Fruit fly (Drosophila melanogaster) whole organism: ENCODE measurements around the gene Cyp4c3.

Experiments used
- CG8478 ChIP-seq: fragments of >200 bp; optimal IDR thresholded peaks from 2 replicates; lab custom pipeline; 2018; ENCODE audit warnings: inconsistent platforms
- Dll ChIP-seq: fragments of >200 bp; optimal IDR thresholded peaks from 2 replicates; lab custom pipeline; 2017
- EcR ChIP-seq, 2 experiments: fragments of >200 bp; optimal IDR thresholded peaks; 2 replicates each; lab custom pipeline; 2017; ENCODE audit warnings: missing biosample characterization in 2 of 2, missing genetic modification characterization in 2 of 2, missing genetic modification reagents in 2 of 2
- pan ChIP-seq: fragments of >200 bp; optimal IDR thresholded peaks from 2 replicates; lab custom pipeline; 2017
- psq ChIP-seq: fragments of >200 bp; optimal IDR thresholded peaks from 2 replicates; lab custom pipeline; 2017
- usp ChIP-seq: fragments of >200 bp; optimal IDR thresholded peaks from 2 replicates; lab custom pipeline; 2017; ENCODE audit warnings: missing biosample characterization, missing genetic modification characterization, mixed read lengths

Cyp4c3 gene

DNA sequence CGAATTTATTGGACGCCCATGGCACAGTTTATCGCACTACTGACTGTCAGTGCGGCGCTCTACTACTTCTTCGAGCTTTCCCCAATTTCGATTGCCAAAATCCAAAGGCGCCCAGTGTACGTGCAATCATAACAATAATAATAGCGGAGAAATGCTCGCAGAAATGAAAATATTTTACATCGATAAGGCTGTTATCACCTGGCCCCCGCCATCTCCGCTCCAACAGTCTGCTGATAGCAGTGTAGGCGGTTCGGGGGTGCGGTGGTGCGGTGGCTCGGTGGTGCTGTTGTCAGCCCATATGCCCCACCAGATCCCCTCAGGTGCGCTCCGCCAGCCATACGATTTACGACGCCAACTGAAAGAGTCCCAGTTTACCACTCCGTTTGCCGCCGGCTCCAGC lies 21.4 kb downstream of the Cyp4c3 start:
- TF ChIP-seq EcR (GFP tag; optimal IDR thresholded peaks at IDR 0.05; lab: Kevin White, UChicago): no peak
- TF ChIP-seq usp (GFP tag; lab: Kevin White, UChicago): no peak
- TF ChIP-seq CG8478 (lab: Kevin White, UChicago): no peak
- no peak for TF ChIP-seq Dll
- no peak for TF ChIP-seq psq (lab: Kevin White, UChicago)
- no peak for TF ChIP-seq pan (lab: Kevin White, UChicago)

DNA sequence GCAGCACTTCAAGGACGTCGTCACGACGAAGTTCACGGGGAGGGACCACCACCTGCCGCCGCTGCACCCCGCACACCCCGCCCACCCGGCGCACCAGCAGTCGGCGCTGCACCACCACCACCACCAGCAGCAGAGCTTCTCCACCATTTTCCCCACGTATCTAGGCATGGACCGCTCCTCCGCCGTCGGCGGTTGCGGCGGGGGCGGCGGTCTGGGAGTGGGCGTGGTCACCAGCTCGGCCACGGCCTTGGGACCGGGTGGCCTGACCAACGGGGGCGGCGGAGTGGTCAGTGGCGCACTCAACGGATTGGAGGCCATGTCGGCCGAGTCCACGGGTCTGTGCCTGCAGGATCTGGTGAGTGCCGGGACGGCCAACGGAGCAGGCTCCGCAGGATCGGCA lies 22.2 kb downstream of the Cyp4c3 start:
- no peak for TF ChIP-seq CG8478 (lab: Kevin White, UChicago)
- TF ChIP-seq Dll: no peak
- no peak for TF ChIP-seq pan (lab: Kevin White, UChicago)
- TF ChIP-seq EcR (GFP tag; optimal IDR thresholded peaks at IDR 0.05; lab: Kevin White, UChicago): no peak
- no peak for TF ChIP-seq psq (lab: Kevin White, UChicago)
- TF ChIP-seq usp (GFP tag; lab: Kevin White, UChicago): no peak

DNA sequence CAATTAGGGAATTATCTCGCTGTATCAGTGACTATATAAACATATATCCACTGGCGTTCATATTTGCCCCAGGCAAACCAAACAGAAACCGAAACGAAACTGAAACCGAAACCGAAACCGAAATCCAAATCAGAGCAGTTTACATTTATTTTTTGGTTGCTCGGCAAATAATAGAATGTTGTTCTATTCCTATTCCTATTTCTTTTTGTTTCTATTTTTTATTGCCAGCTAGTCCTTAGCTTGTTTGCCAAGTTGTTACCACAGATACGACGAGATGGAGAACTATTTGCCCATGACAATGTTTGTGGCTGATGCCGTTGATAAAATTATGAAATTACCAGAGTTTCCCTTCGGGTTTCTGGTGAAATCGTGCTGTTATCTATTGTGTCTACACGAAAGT lies 25.0 kb downstream of the Cyp4c3 start:
- TF ChIP-seq CG8478 (lab: Kevin White, UChicago): no peak
- no peak for TF ChIP-seq pan (lab: Kevin White, UChicago)
- TF ChIP-seq psq (lab: Kevin White, UChicago): no peak
- no peak for TF ChIP-seq usp (GFP tag; lab: Kevin White, UChicago)
- TF ChIP-seq EcR (GFP tag; optimal IDR thresholded peaks at IDR 0.05; lab: Kevin White, UChicago): no peak
- no peak for TF ChIP-seq Dll

DNA sequence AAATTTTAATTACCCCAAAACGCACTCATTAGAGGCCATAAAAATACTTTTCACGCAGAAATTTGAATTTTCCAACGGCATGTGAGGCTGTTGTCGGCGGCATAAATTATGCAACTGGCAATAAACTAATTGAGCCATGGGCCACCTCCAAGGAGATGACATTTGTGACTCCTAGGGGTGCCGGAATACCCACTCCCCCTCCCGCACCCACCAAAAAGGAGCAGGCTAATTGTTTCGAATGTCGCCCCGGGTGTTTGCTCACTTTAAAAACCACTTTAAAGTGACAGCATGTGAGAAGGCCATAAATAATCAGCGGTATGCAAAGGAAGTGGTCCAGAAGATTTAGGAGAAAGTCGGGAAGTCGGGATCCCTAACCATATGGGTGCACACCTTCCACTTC lies 28.6 kb downstream of the Cyp4c3 start:
- TF ChIP-seq Dll (no peak), EcR (GFP tag; optimal IDR thresholded peaks at IDR 0.05; lab: Kevin White, UChicago) (no peak), usp (GFP tag; lab: Kevin White, UChicago) (no peak), pan (lab: Kevin White, UChicago) (no peak), psq (lab: Kevin White, UChicago) (no peak), CG8478 (lab: Kevin White, UChicago) (no peak)

DNA sequence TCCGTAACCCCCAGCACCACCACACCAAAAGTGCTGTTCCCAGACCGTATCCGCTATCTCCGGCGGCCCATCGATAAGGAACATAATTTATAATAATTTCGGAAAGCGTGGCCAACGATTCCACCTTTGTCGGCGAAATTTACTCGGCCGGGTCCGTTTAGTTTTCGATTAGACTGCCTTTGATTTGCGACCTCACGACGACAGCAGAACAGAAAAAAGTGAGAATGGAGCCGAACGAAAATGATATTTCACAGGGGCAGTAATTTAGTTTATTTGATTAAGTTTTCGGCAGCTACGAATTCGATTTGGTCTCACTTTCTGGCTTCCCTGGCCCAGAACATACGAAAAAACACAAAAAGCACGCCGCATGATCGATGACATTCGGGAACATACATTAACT lies 29.7 kb downstream of the Cyp4c3 start:
- TF ChIP-seq pan (lab: Kevin White, UChicago) (no peak), Dll (no peak), psq (lab: Kevin White, UChicago) (no peak), usp (GFP tag; lab: Kevin White, UChicago) (no peak), EcR (GFP tag; optimal IDR thresholded peaks at IDR 0.05; lab: Kevin White, UChicago) (no peak), CG8478 (lab: Kevin White, UChicago) (no peak)

DNA sequence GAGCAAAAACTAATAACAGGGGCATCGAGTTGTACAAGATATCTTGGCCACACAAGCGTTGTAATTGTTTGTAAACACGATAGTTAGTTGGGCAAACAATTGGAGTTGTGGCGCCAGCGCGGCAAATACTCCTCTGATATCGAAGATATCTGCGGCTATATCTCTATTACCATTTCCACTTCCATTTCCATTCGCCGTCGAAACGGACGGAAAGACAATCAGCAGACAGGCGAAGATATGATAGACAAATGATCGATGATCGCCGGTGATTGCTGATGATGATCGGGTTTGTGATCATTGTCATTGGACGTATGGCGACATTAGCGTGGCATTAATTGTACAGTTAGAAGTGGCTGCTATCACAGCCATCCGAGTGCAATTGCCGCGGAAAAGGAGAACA lies 31.6 kb downstream of the Cyp4c3 start:
- TF ChIP-seq pan (lab: Kevin White, UChicago): no peak
- TF ChIP-seq CG8478 (lab: Kevin White, UChicago): no peak
- no peak for TF ChIP-seq psq (lab: Kevin White, UChicago)
- no peak for TF ChIP-seq EcR (GFP tag; optimal IDR thresholded peaks at IDR 0.05; lab: Kevin White, UChicago)
- TF ChIP-seq Dll: no peak
- TF ChIP-seq usp (GFP tag; lab: Kevin White, UChicago): no peak

DNA sequence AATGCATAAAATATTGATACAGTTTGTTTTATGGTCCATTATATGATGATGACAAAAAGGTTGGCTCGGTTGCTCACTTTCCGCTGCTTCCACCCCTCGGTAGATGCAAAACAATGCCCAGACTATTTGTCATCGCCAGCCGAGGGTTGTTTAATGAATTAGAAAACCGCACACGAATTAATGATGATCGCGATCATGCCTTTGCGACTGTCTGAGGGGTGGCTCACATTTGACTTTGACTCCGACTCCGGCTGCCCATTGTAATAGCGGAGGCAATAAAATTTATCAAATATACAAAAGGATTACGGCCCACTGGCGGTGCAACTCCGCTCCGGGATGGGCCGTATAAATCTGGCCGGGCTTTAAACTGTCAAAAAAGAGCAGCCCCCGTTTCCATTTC lies 32.2 kb downstream of the Cyp4c3 start:
- no peak for TF ChIP-seq psq (lab: Kevin White, UChicago)
- no peak for TF ChIP-seq CG8478 (lab: Kevin White, UChicago)
- TF ChIP-seq pan (lab: Kevin White, UChicago): no peak
- no peak for TF ChIP-seq usp (GFP tag; lab: Kevin White, UChicago)
- TF ChIP-seq EcR (GFP tag; optimal IDR thresholded peaks at IDR 0.05; lab: Kevin White, UChicago): no peak
- no peak for TF ChIP-seq Dll

DNA sequence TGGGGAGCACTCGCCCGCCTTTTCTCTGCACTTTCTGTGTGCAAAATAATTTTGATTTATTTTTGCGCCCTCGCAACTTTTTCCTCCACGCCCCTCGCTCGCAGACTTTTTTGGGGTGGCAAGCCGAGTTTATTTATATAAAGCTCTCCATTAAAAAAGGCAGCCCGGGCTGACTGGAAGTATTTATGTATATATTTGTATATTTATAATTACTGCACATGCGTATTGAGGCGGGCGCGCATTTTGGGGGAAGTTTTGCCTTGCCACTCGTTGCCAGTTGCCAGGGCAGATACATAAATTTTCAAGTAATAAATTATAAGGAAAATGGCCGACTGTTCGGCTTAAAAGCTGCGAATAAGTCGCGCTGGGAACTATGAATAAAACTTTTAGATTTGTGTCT lies 34.8 kb downstream of the Cyp4c3 start:
- TF ChIP-seq psq (lab: Kevin White, UChicago): no peak
- TF ChIP-seq pan (lab: Kevin White, UChicago): no peak
- no peak for TF ChIP-seq Dll
- TF ChIP-seq CG8478 (lab: Kevin White, UChicago): no peak
- TF ChIP-seq EcR (GFP tag; optimal IDR thresholded peaks at IDR 0.05; lab: Kevin White, UChicago): no peak

DNA sequence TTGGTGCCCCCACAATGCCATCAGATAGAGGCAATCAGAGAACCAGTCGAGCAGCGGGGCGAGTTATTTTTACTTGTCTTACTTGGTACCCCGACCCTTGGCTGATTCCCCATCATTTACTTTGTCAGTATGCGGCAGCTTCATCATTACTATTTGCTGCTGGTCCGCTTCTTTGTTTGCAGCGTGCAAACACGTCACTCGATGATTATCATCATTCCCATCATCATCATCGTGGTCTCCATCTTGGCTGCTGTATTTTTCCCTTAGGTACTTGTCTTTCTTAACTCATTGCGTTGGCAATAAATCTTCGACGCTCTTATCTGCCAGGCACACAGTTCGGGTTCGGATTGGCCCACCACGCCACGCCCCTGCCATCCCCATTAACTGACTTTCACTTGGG lies 38.3 kb downstream of the Cyp4c3 start:
- TF ChIP-seq pan (lab: Kevin White, UChicago) (no peak), psq (lab: Kevin White, UChicago) (no peak)

DNA sequence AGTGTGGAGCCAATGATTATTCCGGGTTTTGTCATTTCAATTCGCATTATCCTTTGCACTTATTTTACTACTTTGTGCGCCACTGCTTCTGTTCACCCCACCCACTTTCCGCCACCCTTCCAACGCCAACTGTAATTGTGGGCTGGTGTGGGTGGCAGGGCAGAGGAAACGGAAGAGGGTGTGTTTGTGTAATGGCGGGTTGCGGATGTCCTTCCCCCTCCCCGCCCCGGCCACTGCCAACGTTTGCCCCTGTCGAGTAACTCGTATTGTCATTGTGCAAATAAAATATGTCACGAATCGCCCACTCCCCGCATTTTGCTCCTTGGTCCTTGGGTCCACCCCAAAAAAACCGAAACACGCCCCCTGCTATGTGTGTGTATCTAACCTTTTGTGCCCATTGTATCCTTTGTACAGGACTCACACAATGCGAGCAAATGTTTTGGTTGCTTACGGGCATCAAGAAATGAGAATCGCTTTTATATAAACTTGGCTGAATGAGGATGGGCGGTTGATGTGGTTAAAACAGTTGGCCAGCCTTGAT lies 40.1 kb downstream of the Cyp4c3 start:
- TF ChIP-seq CG8478 (lab: Kevin White, UChicago) (no peak), pan (lab: Kevin White, UChicago) (no peak), usp (GFP tag; lab: Kevin White, UChicago) (no peak), psq (lab: Kevin White, UChicago) (no peak), EcR (GFP tag; optimal IDR thresholded peaks at IDR 0.05; lab: Kevin White, UChicago) (no peak), Dll (no peak)

DNA sequence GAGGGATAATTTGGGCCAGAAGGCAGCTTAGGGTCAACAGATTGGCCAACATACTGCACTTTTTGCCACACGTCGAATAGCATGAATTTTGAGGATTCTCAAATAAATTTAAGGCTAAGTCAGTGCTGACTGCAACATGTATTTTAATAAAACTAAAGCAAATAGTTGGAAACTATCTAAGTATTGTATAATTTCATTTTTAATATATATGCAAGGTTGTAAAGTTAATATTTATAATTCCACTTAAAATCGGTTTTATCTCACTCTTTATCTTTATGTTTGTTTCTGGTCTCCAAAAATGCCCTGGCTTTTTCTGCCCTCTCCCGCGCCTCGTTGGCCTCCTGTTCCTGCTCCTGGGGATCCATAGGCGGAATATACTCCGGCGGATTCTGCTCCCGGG lies 42.6 kb downstream of the Cyp4c3 start, which contains the start of gene CG15549:
Gene CG15549 (minus strand): TSS at position 101 of the 400 bp plus-strand sequence.
- no peak for TF ChIP-seq EcR (GFP tag; optimal IDR thresholded peaks at IDR 0.05; lab: Kevin White, UChicago)
- no peak for TF ChIP-seq usp (GFP tag; lab: Kevin White, UChicago)
- no peak for TF ChIP-seq CG8478 (lab: Kevin White, UChicago)
- TF ChIP-seq pan (lab: Kevin White, UChicago): no peak
- no peak for TF ChIP-seq Dll
- no peak for TF ChIP-seq psq (lab: Kevin White, UChicago)

DNA sequence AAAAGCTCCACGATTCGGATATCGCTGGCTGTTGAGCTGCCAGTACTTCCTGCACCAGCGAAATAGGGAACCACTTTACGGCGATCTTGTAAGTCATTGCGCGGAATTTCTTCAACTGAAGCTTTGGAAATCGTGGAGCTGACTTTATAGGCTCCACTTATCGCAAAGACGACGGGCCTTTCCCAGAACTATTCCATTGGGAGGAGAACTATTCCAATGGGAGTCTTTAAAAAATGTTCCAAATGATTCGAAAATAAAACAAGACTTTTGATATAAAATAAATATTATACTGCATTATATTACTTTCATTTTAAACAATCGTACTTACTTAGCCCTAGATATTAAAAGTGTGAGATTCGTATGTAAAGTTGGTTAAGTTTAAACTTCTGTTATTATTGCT lies 43.2 kb downstream of the Cyp4c3 start, which contains the start of gene CG15550:
Gene CG15550 (minus strand): TSS at position 101 of the 400 bp plus-strand sequence.
- TF ChIP-seq Dll (no peak), pan (lab: Kevin White, UChicago) (no peak), CG8478 (lab: Kevin White, UChicago) (no peak), EcR (GFP tag; optimal IDR thresholded peaks at IDR 0.05; lab: Kevin White, UChicago) (no peak), psq (lab: Kevin White, UChicago) (no peak), usp (GFP tag; lab: Kevin White, UChicago) (no peak)
